Fruit fly (Drosophila melanogaster): ENCODE measurements around the gene beat-IV.

dm6 chr3R:23612121-23612520 lies 54.9 kb downstream of the beat-IV start:
- TF ChIP-seq Antp (GFP tag; optimal IDR thresholded peaks at IDR 0.05) (no peak), CG16863 (GFP tag; optimal IDR thresholded peaks at IDR 0.05) (no peak)

Measured in whole organism, embryonic.